Fruit fly (Drosophila melanogaster) whole organism, embryonic: ENCODE measurements around the gene Acp29AB.

Source experiments
- Atf-2 ChIP-seq: fragments of 200-800 bp; sonication (Bioruptor generic); optimal IDR thresholded peaks from 2 replicates; lab custom pipeline; 2016; ENCODE audit warnings: missing biosample characterization, missing genetic modification characterization
- CG12219 ChIP-seq: fragments of 200-800 bp; sonication (Bioruptor generic); optimal IDR thresholded peaks from 3 replicates; lab custom pipeline; 2018; ENCODE audit warnings: missing biosample characterization, mild to moderate bottlenecking, missing genetic modification characterization
- CG12942 ChIP-seq: fragments of 200-800 bp; sonication (Bioruptor generic); optimal IDR thresholded peaks from 3 replicates; lab custom pipeline; 2016; ENCODE audit warnings: missing biosample characterization, missing genetic modification characterization
- CG13296 ChIP-seq: fragments of 200-800 bp; sonication (Bioruptor generic); optimal IDR thresholded peaks from 3 replicates; lab custom pipeline; 2018; ENCODE audit warnings: missing biosample characterization, mild to moderate bottlenecking, missing genetic modification characterization
- CG15011 ChIP-seq: fragments of 200-800 bp; sonication (Bioruptor generic); optimal IDR thresholded peaks from 3 replicates; lab custom pipeline; 2018; ENCODE audit warnings: missing biosample characterization, mild to moderate bottlenecking, missing genetic modification characterization
- CG15601 ChIP-seq: fragments of 200-800 bp; sonication (Bioruptor generic); optimal IDR thresholded peaks from 3 replicates; lab custom pipeline; 2019; ENCODE audit warnings: missing biosample characterization, mild to moderate bottlenecking, missing genetic modification characterization, moderate library complexity
- CG15696 ChIP-seq: fragments of 200-800 bp; sonication (Bioruptor generic); optimal IDR thresholded peaks from 2 replicates; lab custom pipeline; 2019; ENCODE audit warnings: missing biosample characterization, mild to moderate bottlenecking, missing genetic modification characterization, moderate library complexity
- CG2875 ChIP-seq: fragments of 200-800 bp; sonication (Bioruptor generic); optimal IDR thresholded peaks from 2 replicates; lab custom pipeline; 2017; ENCODE audit warnings: missing biosample characterization, mild to moderate bottlenecking, missing genetic modification characterization, missing genetic modification reagents
- CG3995 ChIP-seq: fragments of 200-800 bp; sonication (Bioruptor generic); optimal IDR thresholded peaks from 3 replicates; lab custom pipeline; 2016; ENCODE audit warnings: missing biosample characterization, missing genetic modification characterization
- CG4617 ChIP-seq: fragments of 200-800 bp; sonication (Bioruptor generic); optimal IDR thresholded peaks from 3 replicates; lab custom pipeline; 2016; ENCODE audit warnings: missing biosample characterization, missing genetic modification characterization, borderline replicate concordance
- CG4707 ChIP-seq: fragments of 200-800 bp; sonication (Bioruptor generic); optimal IDR thresholded peaks from 2 replicates; lab custom pipeline; 2018; ENCODE audit warnings: missing biosample characterization, mild to moderate bottlenecking, missing genetic modification characterization, moderate library complexity
- CG4854 ChIP-seq: fragments of 200-800 bp; sonication (Bioruptor generic); optimal IDR thresholded peaks from 2 replicates; lab custom pipeline; 2016; ENCODE audit warnings: missing biosample characterization, missing genetic modification characterization, inconsistent platforms
- CG6683 ChIP-seq: fragments of 200-800 bp; sonication (Bioruptor generic); optimal IDR thresholded peaks from 2 replicates; lab custom pipeline; 2017; ENCODE audit warnings: missing biosample characterization, mild to moderate bottlenecking, missing genetic modification characterization, missing genetic modification reagents
- CG8944 ChIP-seq: fragments of 200-800 bp; sonication (Bioruptor generic); optimal IDR thresholded peaks from 3 replicates; lab custom pipeline; 2016; ENCODE audit warnings: missing biosample characterization, missing genetic modification characterization
- CG9932 ChIP-seq: fragments of 200-800 bp; sonication (Bioruptor generic); IDR thresholded peaks from 2 replicates; pipeline ENCODE4 v1.3.6; 2022; ENCODE audit warnings: missing biosample characterization, missing genetic modification characterization
- E2f1 ChIP-seq: fragments of 200-800 bp; sonication (Bioruptor generic); IDR thresholded peaks from 2 replicates; pipeline ENCODE4 v1.3.6; 2022; ENCODE audit warnings: missing biosample characterization, missing genetic modification characterization
- E2f2 ChIP-seq: fragments of 200-800 bp; sonication (Bioruptor generic); IDR thresholded peaks from 2 replicates; pipeline ENCODE4 v1.3.6; 2022; ENCODE audit warnings: missing biosample characterization, missing genetic modification characterization
- Gsc ChIP-seq: fragments of 200-800 bp; sonication (Bioruptor generic); IDR thresholded peaks from 2 replicates; pipeline ENCODE4 v1.3.6; 2022; ENCODE audit warnings: missing biosample characterization, missing genetic modification characterization
- Hand ChIP-seq: fragments of 200-800 bp; sonication (Bioruptor generic); optimal IDR thresholded peaks from 2 replicates; lab custom pipeline; 2017; ENCODE audit warnings: mild to moderate bottlenecking, missing biosample characterization, missing genetic modification reagents, missing genetic modification characterization
- Hr3 ChIP-seq: fragments of 200-800 bp; sonication (Bioruptor generic); optimal IDR thresholded peaks from 3 replicates; lab custom pipeline; 2016; ENCODE audit warnings: missing biosample characterization, missing genetic modification characterization
- Meics ChIP-seq: fragments of 200-800 bp; sonication (Bioruptor generic); optimal IDR thresholded peaks from 2 replicates; lab custom pipeline; 2017; ENCODE audit warnings: missing biosample characterization, mild to moderate bottlenecking, missing genetic modification characterization
- NfI ChIP-seq: fragments of 200-800 bp; sonication (Bioruptor generic); optimal IDR thresholded peaks from 3 replicates; lab custom pipeline; 2018; ENCODE audit warnings: missing biosample characterization, mild to moderate bottlenecking, missing genetic modification characterization, moderate library complexity
- Oli ChIP-seq: fragments of 200-800 bp; sonication (Bioruptor generic); optimal IDR thresholded peaks from 2 replicates; lab custom pipeline; 2018; ENCODE audit warnings: missing biosample characterization, mild to moderate bottlenecking, missing genetic modification characterization, moderate library complexity
- Sox102F ChIP-seq: fragments of 200-800 bp; sonication (Bioruptor generic); optimal IDR thresholded peaks from 2 replicates; lab custom pipeline; 2018; ENCODE audit warnings: missing biosample characterization, mild to moderate bottlenecking, missing genetic modification characterization, moderate library complexity
- Spps ChIP-seq: fragments of 200-800 bp; sonication (Bioruptor generic); optimal IDR thresholded peaks from 2 replicates; lab custom pipeline; 2018; ENCODE audit warnings: missing biosample characterization, mild to moderate bottlenecking, missing genetic modification characterization
- ara ChIP-seq: fragments of 200-800 bp; sonication (Bioruptor generic); IDR thresholded peaks from 2 replicates; pipeline ENCODE4 v1.3.6; 2022; ENCODE audit warnings: missing biosample characterization, missing genetic modification characterization
- ash1 ChIP-seq: fragments of 200-800 bp; sonication (Bioruptor generic); optimal IDR thresholded peaks from 2 replicates; lab custom pipeline; 2018; ENCODE audit warnings: missing biosample characterization, mild to moderate bottlenecking, missing genetic modification characterization
- bigmax ChIP-seq: fragments of 200-800 bp; sonication (Bioruptor generic); optimal IDR thresholded peaks from 2 replicates; lab custom pipeline; 2018; ENCODE audit warnings: missing biosample characterization, mild to moderate bottlenecking, missing genetic modification characterization
- ci ChIP-seq: fragments of 200-800 bp; sonication (Bioruptor generic); IDR thresholded peaks from 3 replicates; pipeline ENCODE4 v1.3.6; 2022; ENCODE audit warnings: missing biosample characterization, missing genetic modification characterization
- dm ChIP-seq: fragments of 200-800 bp; sonication (Bioruptor generic); optimal IDR thresholded peaks from 3 replicates; lab custom pipeline; 2016; ENCODE audit warnings: missing biosample characterization, missing genetic modification characterization
- dpn ChIP-seq, 2 experiments: fragments of 200-800 bp; sonication (Bioruptor generic); optimal IDR thresholded peaks; 3 replicates each; lab custom pipeline; 2016; ENCODE audit warnings: missing biosample characterization in 2 of 2, missing genetic modification characterization in 2 of 2
- ewg ChIP-seq: fragments of 200-800 bp; sonication (Bioruptor generic); optimal IDR thresholded peaks from 3 replicates; lab custom pipeline; 2017; ENCODE audit warnings: mild to moderate bottlenecking, missing biosample characterization, missing genetic modification reagents, missing genetic modification characterization
- gem ChIP-seq: fragments of 200-800 bp; sonication (Bioruptor generic); optimal IDR thresholded peaks from 2 replicates; lab custom pipeline; 2019; ENCODE audit warnings: missing biosample characterization, mild to moderate bottlenecking, missing genetic modification characterization, moderate library complexity
- her ChIP-seq: fragments of 200-800 bp; sonication (Bioruptor generic); optimal IDR thresholded peaks from 2 replicates; lab custom pipeline; 2016; ENCODE audit warnings: missing biosample characterization, missing genetic modification characterization
- ind ChIP-seq: fragments of 200-800 bp; sonication (Bioruptor generic); optimal IDR thresholded peaks from 3 replicates; lab custom pipeline; 2016; ENCODE audit warnings: missing biosample characterization, missing genetic modification characterization
- mirr ChIP-seq: fragments of 200-800 bp; sonication (Bioruptor generic); optimal IDR thresholded peaks from 3 replicates; lab custom pipeline; 2018; ENCODE audit warnings: missing biosample characterization, mild to moderate bottlenecking, missing genetic modification characterization
- mld ChIP-seq: fragments of 200-800 bp; sonication (Bioruptor generic); IDR thresholded peaks from 3 replicates; pipeline ENCODE4 v1.3.6; 2022; ENCODE audit warnings: missing biosample characterization, missing genetic modification characterization; ENCODE audit not compliant: partially characterized antibody
- nerfin-1 ChIP-seq: fragments of 200-800 bp; sonication (Bioruptor generic); optimal IDR thresholded peaks from 3 replicates; lab custom pipeline; 2019; ENCODE audit warnings: missing biosample characterization, mild to moderate bottlenecking, missing genetic modification characterization, moderate library complexity
- org-1 ChIP-seq: fragments of 200-800 bp; sonication (Bioruptor generic); optimal IDR thresholded peaks from 2 replicates; lab custom pipeline; 2017; ENCODE audit warnings: missing biosample characterization, missing genetic modification characterization
- pros ChIP-seq: fragments of 200-800 bp; sonication (Bioruptor generic); optimal IDR thresholded peaks from 3 replicates; lab custom pipeline; 2019; ENCODE audit warnings: missing biosample characterization, mild to moderate bottlenecking, missing genetic modification characterization, moderate library complexity
- sd ChIP-seq: fragments of 200-800 bp; sonication (Bioruptor generic); optimal IDR thresholded peaks from 3 replicates; lab custom pipeline; 2018; ENCODE audit warnings: missing biosample characterization, mild to moderate bottlenecking, missing genetic modification characterization, moderate library complexity
- sna ChIP-seq: fragments of 200-800 bp; sonication (Bioruptor generic); IDR thresholded peaks from 2 replicates; pipeline ENCODE4 v1.3.6; 2022; ENCODE audit warnings: missing biosample characterization, missing genetic modification characterization; ENCODE audit not compliant: partially characterized antibody
- so ChIP-seq: fragments of 200-800 bp; sonication (Bioruptor generic); IDR thresholded peaks from 3 replicates; pipeline ENCODE4 v1.3.6; 2022; ENCODE audit warnings: missing biosample characterization, missing genetic modification characterization
- tin ChIP-seq: fragments of 200-800 bp; sonication (Bioruptor generic); optimal IDR thresholded peaks from 3 replicates; lab custom pipeline; 2016; ENCODE audit warnings: missing biosample characterization, missing genetic modification characterization
- tll ChIP-seq, 2 experiments: fragments of 200-800 bp in 1 of 2; fragments of >200 bp in 1 of 2; sonication (Bioruptor generic) in 1 of 2; optimal IDR thresholded peaks; 2 replicates each; lab custom pipeline; 2017 to 2019; ENCODE audit warnings: missing biosample characterization in 2 of 2, missing genetic modification characterization in 2 of 2, mild to moderate bottlenecking in 1 of 2, moderate library complexity in 1 of 2
- tx ChIP-seq: fragments of 200-800 bp; sonication (Bioruptor generic); optimal IDR thresholded peaks from 2 replicates; lab custom pipeline; 2016; ENCODE audit warnings: missing biosample characterization, missing genetic modification characterization
- unc-4 ChIP-seq: fragments of 200-800 bp; sonication (Bioruptor generic); IDR thresholded peaks from 2 replicates; pipeline ENCODE4 v1.3.6; 2022; ENCODE audit warnings: missing biosample characterization, missing genetic modification characterization; ENCODE audit not compliant: partially characterized antibody
- wek ChIP-seq: fragments of 200-800 bp; sonication (Bioruptor generic); optimal IDR thresholded peaks from 3 replicates; lab custom pipeline; 2018; ENCODE audit warnings: missing biosample characterization, mild to moderate bottlenecking, missing genetic modification characterization, moderate library complexity
- zen ChIP-seq: fragments of 200-800 bp; sonication (Bioruptor generic); optimal IDR thresholded peaks from 3 replicates; lab custom pipeline; 2018; ENCODE audit warnings: missing biosample characterization, mild to moderate bottlenecking, missing genetic modification characterization, moderate library complexity

Acp29AB gene

DNA sequence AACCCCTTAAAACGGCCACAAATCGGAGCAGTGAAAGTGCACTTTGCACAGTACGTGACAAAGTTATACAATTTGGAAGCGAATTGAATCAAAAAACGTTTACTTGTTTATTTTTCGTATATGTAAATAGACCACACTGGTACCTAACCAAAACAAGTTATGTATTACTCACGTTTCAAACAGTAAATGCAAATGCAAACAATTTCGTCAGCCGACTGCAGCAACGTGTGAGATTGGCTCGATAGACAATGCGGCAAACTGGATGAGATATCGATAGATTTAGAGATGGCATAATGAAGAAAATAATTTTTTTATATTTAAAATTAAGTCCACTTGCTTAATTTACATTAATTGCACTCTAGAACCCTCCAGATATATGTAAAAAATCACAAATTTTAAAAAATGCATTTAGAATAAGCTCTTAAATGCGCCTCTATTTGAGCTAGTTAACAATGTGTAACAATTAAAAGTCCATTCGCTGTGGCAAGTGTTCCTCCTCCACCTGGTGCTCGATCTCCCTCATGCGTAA lies 11.4 kb downstream of the Acp29AB start, which contains the start of gene AlaRS (continued):
- TF ChIP-seq CG4617 (GFP tag; lab: Kevin White, UChicago) (peak; percentile 47), Oli (tag; lab: Kevin White, UChicago) (peak; percentile 9), dm (GFP tag; lab: Kevin White, UChicago) (peak; percentile 43), Meics (GFP tag; lab: Kevin White, UChicago) (peak; percentile 28), CG13296 (GFP tag; lab: Kevin White, UChicago) (peak; percentile 50), nerfin-1 (tag; lab: Kevin White, UChicago) (peak; percentile 30), CG4707 (no peak), ind (GFP tag; lab: Kevin White, UChicago) (peak; percentile 25), ash1 (GFP tag; lab: Kevin White, UChicago) (no peak), mirr (GFP tag; lab: Kevin White, UChicago) (no peak), Atf-2 (no peak), tin (GFP tag; lab: Kevin White, UChicago) (peak; percentile 19), Hand (GFP tag; lab: Kevin White, UChicago) (no peak), tx (GFP tag; lab: Kevin White, UChicago) (no peak), E2f1 (no peak), sd (tag; lab: Kevin White, UChicago) (no peak), dpn (GFP tag; optimal IDR thresholded peaks at IDR 0.05; lab: Kevin White, UChicago) (peak; percentile 8 to 26), unc-4 (GFP tag; lab: Robert Waterston, UW) (peak; percentile 72; the same call in 1 of the 2 replicates), NfI (GFP tag; lab: Kevin White, UChicago) (peak; percentile 4), CG12942 (GFP tag; lab: Kevin White, UChicago) (peak; percentile 4), CG2875 (GFP tag; lab: Kevin White, UChicago) (peak; percentile 2), CG6683 (GFP tag; lab: Kevin White, UChicago) (peak; percentile 17), org-1 (GFP tag; lab: Kevin White, UChicago) (no peak), CG4854 (GFP tag; lab: Kevin White, UChicago) (peak; percentile 15), CG3995 (GFP tag; lab: Kevin White, UChicago) (peak; percentile 13), CG12219 (GFP tag; lab: Kevin White, UChicago) (peak; percentile 3), ara (GFP tag; lab: Robert Waterston, UW) (no peak), gem (tag; lab: Kevin White, UChicago) (peak; percentile 70), CG15601 (tag; lab: Kevin White, UChicago) (peak; percentile 16), zen (tag; lab: Kevin White, UChicago) (peak; percentile 25), E2f2 (GFP tag; lab: Robert Waterston, UW) (peak; percentile 53; the same call in 1 of the 2 replicates), pros (no peak), her (no peak), Hr3 (peak; percentile 24), Spps (tag; lab: Kevin White, UChicago) (peak; percentile 23), Gsc (GFP tag; lab: Robert Waterston, UW) (no peak), bigmax (GFP tag; lab: Kevin White, UChicago) (peak; percentile 68), ewg (GFP tag; lab: Kevin White, UChicago) (no peak), mld (no peak), wek (GFP tag; lab: Kevin White, UChicago) (no peak), Sox102F (GFP tag; lab: Kevin White, UChicago) (peak; percentile 31), sna (peak; percentile 75), ci (GFP tag; lab: Robert Waterston, UW) (peak; percentile 40; the same call in 1 of the 3 replicates), CG15696 (no peak), CG9932 (GFP tag; lab: Robert Waterston, UW) (peak; percentile 49), CG8944 (GFP tag; lab: Kevin White, UChicago) (no peak), CG15011 (no peak), so (GFP tag; lab: Robert Waterston, UW) (no peak), tll (GFP tag; optimal IDR thresholded peaks at IDR 0.05; lab: Kevin White, UChicago) (no peak)
